Fruit fly (Drosophila melanogaster): ENCODE results near the gene Hsc70-2.

Gene Hsc70-2

dm6 chr3R:13012990-13013389 is 31.6 kb upstream of the Hsc70-2 start (continued):
- TF ChIP-seq hb (GFP tag; IDR thresholded peaks at IDR 0.05; ENCODE audit: partially characterized antibody) = no peak
- no peak for TF ChIP-seq D19A (tag; optimal IDR thresholded peaks at IDR 0.05)
- TF ChIP-seq ATbp (GFP tag; optimal IDR thresholded peaks at IDR 0.05) = no peak
- TF ChIP-seq CG12155 (GFP tag; optimal IDR thresholded peaks at IDR 0.05) = no peak
- no peak for TF ChIP-seq ind (GFP tag; optimal IDR thresholded peaks at IDR 0.05)
- no peak for TF ChIP-seq lilli (GFP tag; optimal IDR thresholded peaks at IDR 0.05)
- TF ChIP-seq jing (GFP tag; optimal IDR thresholded peaks at IDR 0.05) = no peak
- no peak for TF ChIP-seq Mad (GFP tag; optimal IDR thresholded peaks at IDR 0.05)
- no peak for TF ChIP-seq Eip74EF (GFP tag; optimal IDR thresholded peaks at IDR 0.05)
- no peak for TF ChIP-seq CG16815 (GFP tag; optimal IDR thresholded peaks at IDR 0.05)
- no peak for TF ChIP-seq CG12071 (GFP tag; optimal IDR thresholded peaks at IDR 0.05)
- no peak for TF ChIP-seq Hand (GFP tag; optimal IDR thresholded peaks at IDR 0.05)
- TF ChIP-seq nom (GFP tag; optimal IDR thresholded peaks at IDR 0.05) = no peak
- TF ChIP-seq chm (GFP tag; IDR thresholded peaks at IDR 0.05) = peak; percentile 67
- no peak for TF ChIP-seq CG17328 (GFP tag; IDR thresholded peaks at IDR 0.05)
- TF ChIP-seq CG13775 (GFP tag; optimal IDR thresholded peaks at IDR 0.05) = no peak
- TF ChIP-seq fru (optimal IDR thresholded peaks at IDR 0.05) = no peak
- no peak for TF ChIP-seq shn (GFP tag; optimal IDR thresholded peaks at IDR 0.05)
- no peak for TF ChIP-seq tio (GFP tag; optimal IDR thresholded peaks at IDR 0.05)
- no peak for TF ChIP-seq ase (GFP tag; IDR thresholded peaks at IDR 0.05)
- TF ChIP-seq CG10274 (GFP tag; optimal IDR thresholded peaks at IDR 0.05) = no peak
- no peak for TF ChIP-seq mld (GFP tag; IDR thresholded peaks at IDR 0.05; ENCODE audit: partially characterized antibody)
- no peak for TF ChIP-seq CG14050 (GFP tag; IDR thresholded peaks at IDR 0.05)
- TF ChIP-seq seq (GFP tag; IDR thresholded peaks at IDR 0.05) = no peak
- no peak for TF ChIP-seq pum (GFP tag; optimal IDR thresholded peaks at IDR 0.05)
- no peak for TF ChIP-seq jigr1 (GFP tag; IDR thresholded peaks at IDR 0.05)
- TF ChIP-seq tna (GFP tag; IDR thresholded peaks at IDR 0.05; ENCODE audit: partially characterized antibody) = peak; percentile 20; the same call in 1 of the 2 replicates
- TF ChIP-seq sug (tag; optimal IDR thresholded peaks at IDR 0.05) = no peak
- TF ChIP-seq dmrt99B (tag; optimal IDR thresholded peaks at IDR 0.05) = no peak
- TF ChIP-seq CG31224 (GFP tag; IDR thresholded peaks at IDR 0.05) = no peak
- no peak for TF ChIP-seq CkIIα-i1 (GFP tag; IDR thresholded peaks at IDR 0.05)
- peak; percentile 74 for TF ChIP-seq Med (GFP tag)
- TF ChIP-seq slou (GFP tag; optimal IDR thresholded peaks at IDR 0.05) = no peak
- TF ChIP-seq sima (GFP tag; optimal IDR thresholded peaks at IDR 0.05) = no peak
- no peak for TF ChIP-seq CG15269 (tag; optimal IDR thresholded peaks at IDR 0.05)
- peak; percentile 43 for TF ChIP-seq sd (tag; optimal IDR thresholded peaks at IDR 0.05)
- TF ChIP-seq CG8089 (GFP tag; optimal IDR thresholded peaks at IDR 0.05) = no peak
- no peak for TF ChIP-seq h (optimal IDR thresholded peaks at IDR 0.05)
- TF ChIP-seq Lhr (GFP tag; optimal IDR thresholded peaks at IDR 0.05) = no peak
- peak; percentile 18 for TF ChIP-seq CG5180 (GFP tag; optimal IDR thresholded peaks at IDR 0.05)
- TF ChIP-seq CG3726 (GFP tag; IDR thresholded peaks at IDR 0.05) = no peak
- TF ChIP-seq nerfin-1 (tag; optimal IDR thresholded peaks at IDR 0.05) = peak; percentile 58
- TF ChIP-seq abd-A (tag; optimal IDR thresholded peaks at IDR 0.05) = no peak
- TF ChIP-seq CG12104 (GFP tag; optimal IDR thresholded peaks at IDR 0.05) = no peak
- no peak for TF ChIP-seq trh (GFP tag; optimal IDR thresholded peaks at IDR 0.05)
- TF ChIP-seq Xrp1 (GFP tag; IDR thresholded peaks at IDR 0.05) = no peak
- no peak for TF ChIP-seq CG4854 (GFP tag; optimal IDR thresholded peaks at IDR 0.05)
- no peak for TF ChIP-seq unc-4 (GFP tag; IDR thresholded peaks at IDR 0.05; ENCODE audit: partially characterized antibody)
- TF ChIP-seq CG2116 (GFP tag; optimal IDR thresholded peaks at IDR 0.05) = peak; percentile 72
- TF ChIP-seq cg (GFP tag; optimal IDR thresholded peaks at IDR 0.05) = peak; percentile 90
- TF ChIP-seq CG4328 (GFP tag; optimal IDR thresholded peaks at IDR 0.05) = no peak
- peak; percentile 4; the same call in 1 of the 4 replicates for TF ChIP-seq chinmo (GFP tag; IDR thresholded peaks at IDR 0.05; ENCODE audit: partially characterized antibody)

Measured in whole organism, embryonic.